Fruit fly (Drosophila melanogaster) whole organism, prepupa: Measurements from ENCODE around the gene CG31141.

ENCODE experiments used
- Blimp-1 ChIP-seq: fragments of 200-800 bp; sonication (Bioruptor generic); optimal IDR thresholded peaks from 3 replicates; lab custom pipeline; 2017; ENCODE audit warnings: missing biosample characterization, missing genetic modification characterization, mild to moderate bottlenecking, moderate library complexity, missing genetic modification reagents
- CG10631 ChIP-seq: fragments of 200-800 bp; sonication (Bioruptor generic); optimal IDR thresholded peaks from 2 replicates; lab custom pipeline; 2016; ENCODE audit warnings: missing biosample characterization, missing genetic modification characterization
- CG10669 ChIP-seq: fragments of 200-800 bp; sonication (Bioruptor generic); optimal IDR thresholded peaks from 3 replicates; lab custom pipeline; 2018; ENCODE audit warnings: missing biosample characterization, mild to moderate bottlenecking, missing genetic modification characterization, moderate library complexity
- CG11294 ChIP-seq: fragments of 200-800 bp; sonication (Bioruptor generic); IDR thresholded peaks from 2 replicates; pipeline ENCODE4 v1.3.6; 2022; ENCODE audit warnings: missing biosample characterization, missing genetic modification characterization
- CG11762 ChIP-seq: fragments of 200-800 bp; sonication (Bioruptor generic); optimal IDR thresholded peaks from 3 replicates; lab custom pipeline; 2016; ENCODE audit warnings: missing biosample characterization, missing genetic modification characterization; ENCODE audit not compliant: insufficient read depth
- CG11902 ChIP-seq: fragments of 200-800 bp; sonication (Bioruptor generic); optimal IDR thresholded peaks from 3 replicates; lab custom pipeline; 2016; ENCODE audit warnings: missing biosample characterization, missing genetic modification characterization
- CG15336 ChIP-seq: fragments of 200-800 bp; sonication (Bioruptor generic); IDR thresholded peaks from 2 replicates; pipeline ENCODE4 v1.3.6; 2022; ENCODE audit warnings: missing biosample characterization, missing genetic modification characterization
- CG1621 ChIP-seq: fragments of 200-800 bp; sonication (Bioruptor generic); optimal IDR thresholded peaks from 3 replicates; lab custom pipeline; 2018; ENCODE audit warnings: missing biosample characterization, mild to moderate bottlenecking, missing genetic modification characterization
- CG16779 ChIP-seq: fragments of 200-800 bp; sonication (Bioruptor generic); optimal IDR thresholded peaks from 3 replicates; lab custom pipeline; 2017; ENCODE audit warnings: missing biosample characterization, mild to moderate bottlenecking, missing genetic modification characterization
- CG3032 ChIP-seq: fragments of 200-800 bp; optimal IDR thresholded peaks from 2 replicates; lab custom pipeline; 2019; ENCODE audit warnings: missing biosample characterization, mild to moderate bottlenecking, missing genetic modification characterization, moderate library complexity
- CG31627 ChIP-seq: fragments of 200-800 bp; sonication (Bioruptor generic); optimal IDR thresholded peaks from 3 replicates; lab custom pipeline; 2016; ENCODE audit warnings: missing biosample characterization, missing genetic modification characterization
- CG32006 ChIP-seq: fragments of 200-800 bp; sonication (Bioruptor generic); optimal IDR thresholded peaks from 3 replicates; lab custom pipeline; 2017; ENCODE audit warnings: missing biosample characterization, mild to moderate bottlenecking, missing genetic modification characterization
- CG34406 ChIP-seq: fragments of 200-800 bp; sonication (Bioruptor generic); optimal IDR thresholded peaks from 3 replicates; lab custom pipeline; 2016; ENCODE audit warnings: missing biosample characterization, missing genetic modification characterization
- CG3919 ChIP-seq: fragments of 200-800 bp; sonication (Bioruptor generic); optimal IDR thresholded peaks from 3 replicates; lab custom pipeline; 2016; ENCODE audit warnings: missing biosample characterization, missing genetic modification characterization
- CG6163 ChIP-seq: fragments of 200-800 bp; sonication (Bioruptor generic); IDR thresholded peaks from 3 replicates; pipeline ENCODE4 v1.3.6; 2022; ENCODE audit warnings: missing biosample characterization, missing genetic modification characterization
- CG6276 ChIP-seq: fragments of 200-800 bp; sonication (Bioruptor generic); optimal IDR thresholded peaks from 2 replicates; lab custom pipeline; 2017; ENCODE audit warnings: missing biosample characterization, mild to moderate bottlenecking, missing genetic modification characterization
- CG6792 ChIP-seq: fragments of 200-800 bp; sonication (Bioruptor generic); optimal IDR thresholded peaks from 3 replicates; lab custom pipeline; 2016; ENCODE audit warnings: missing biosample characterization, missing genetic modification characterization
- CG6808 ChIP-seq: fragments of 200-800 bp; sonication (Bioruptor generic); optimal IDR thresholded peaks from 3 replicates; lab custom pipeline; 2017; ENCODE audit warnings: missing biosample characterization, missing genetic modification characterization, mild to moderate bottlenecking, moderate library complexity, missing genetic modification reagents
- CG8119 ChIP-seq: fragments of 200-800 bp; sonication (Bioruptor generic); IDR thresholded peaks from 3 replicates; pipeline ENCODE4 v1.3.6; 2022; ENCODE audit warnings: missing biosample characterization, missing genetic modification characterization
- CG8319 ChIP-seq: fragments of 200-800 bp; sonication (Bioruptor generic); optimal IDR thresholded peaks from 3 replicates; lab custom pipeline; 2016; ENCODE audit warnings: missing biosample characterization, missing genetic modification characterization
- CG8632 ChIP-seq: fragments of 200-800 bp; sonication (Bioruptor generic); optimal IDR thresholded peaks from 3 replicates; lab custom pipeline; 2016; ENCODE audit warnings: missing biosample characterization, missing genetic modification characterization
- CG9139 ChIP-seq: fragments of 200-800 bp; sonication (Bioruptor generic); optimal IDR thresholded peaks from 3 replicates; lab custom pipeline; 2017; ENCODE audit warnings: missing biosample characterization, mild to moderate bottlenecking, missing genetic modification characterization
- Eip75B ChIP-seq: fragments of 200-800 bp; sonication (Bioruptor generic); optimal IDR thresholded peaks from 3 replicates; lab custom pipeline; 2016; ENCODE audit warnings: missing biosample characterization, missing genetic modification characterization
- Eip93F ChIP-seq: fragments of 200-800 bp; sonication (Bioruptor generic); optimal IDR thresholded peaks from 2 replicates; lab custom pipeline; 2016; ENCODE audit warnings: missing biosample characterization, mild to moderate bottlenecking, missing genetic modification characterization
- Gug ChIP-seq: fragments of 200-800 bp; sonication (Bioruptor generic); IDR thresholded peaks from 2 replicates; pipeline ENCODE4 v1.3.6; 2022; ENCODE audit warnings: missing biosample characterization, missing genetic modification characterization
- Hr38 ChIP-seq: sonication (Bioruptor generic); optimal IDR thresholded peaks from 2 replicates; lab custom pipeline; 2016; ENCODE audit warnings: missing biosample characterization, missing genetic modification characterization
- Hr39 ChIP-seq: fragments of 200-800 bp; sonication (Bioruptor generic); optimal IDR thresholded peaks from 2 replicates; lab custom pipeline; 2016; ENCODE audit warnings: missing biosample characterization, missing genetic modification characterization
- Hr4 ChIP-seq: fragments of 200-800 bp; sonication (Bioruptor generic); optimal IDR thresholded peaks from 3 replicates; lab custom pipeline; 2016; ENCODE audit warnings: missing biosample characterization, missing genetic modification characterization
- Lpt ChIP-seq: fragments of 200-800 bp; sonication (Bioruptor generic); optimal IDR thresholded peaks from 3 replicates; lab custom pipeline; 2016; ENCODE audit warnings: missing biosample characterization, missing genetic modification characterization
- Met ChIP-seq: fragments of 200-800 bp; sonication (Bioruptor generic); optimal IDR thresholded peaks from 3 replicates; lab custom pipeline; 2016; ENCODE audit warnings: missing biosample characterization, missing genetic modification characterization
- OdsH ChIP-seq: fragments of 200-800 bp; sonication (Bioruptor generic); optimal IDR thresholded peaks from 3 replicates; lab custom pipeline; 2016; ENCODE audit warnings: missing biosample characterization, missing genetic modification characterization
- Smox ChIP-seq: fragments of 200-800 bp; sonication (Bioruptor generic); optimal IDR thresholded peaks from 3 replicates; lab custom pipeline; 2016; ENCODE audit warnings: missing biosample characterization, missing genetic modification characterization
- Sox14 ChIP-seq: fragments of 200-800 bp; sonication (Bioruptor generic); optimal IDR thresholded peaks from 3 replicates; lab custom pipeline; 2016; ENCODE audit warnings: missing biosample characterization, missing genetic modification characterization
- Sox15 ChIP-seq: fragments of 200-800 bp; sonication (Bioruptor generic); optimal IDR thresholded peaks from 3 replicates; lab custom pipeline; 2016; ENCODE audit warnings: missing biosample characterization, missing genetic modification characterization
- achi ChIP-seq: fragments of 200-800 bp; sonication (Bioruptor generic); optimal IDR thresholded peaks from 3 replicates; lab custom pipeline; 2016; ENCODE audit warnings: missing biosample characterization, missing genetic modification characterization
- acj6 ChIP-seq: fragments of 200-800 bp; sonication (Bioruptor generic); optimal IDR thresholded peaks from 3 replicates; lab custom pipeline; 2016; ENCODE audit warnings: missing biosample characterization, missing genetic modification characterization
- dac ChIP-seq: fragments of 200-800 bp; sonication (Bioruptor generic); optimal IDR thresholded peaks from 2 replicates; lab custom pipeline; 2017; ENCODE audit warnings: missing biosample characterization, mild to moderate bottlenecking, missing genetic modification characterization
- esn ChIP-seq: fragments of 200-800 bp; sonication (Bioruptor generic); optimal IDR thresholded peaks from 2 replicates; lab custom pipeline; 2016; ENCODE audit warnings: missing biosample characterization, mild to moderate bottlenecking, missing genetic modification characterization, moderate library complexity
- fd59A ChIP-seq: fragments of 200-800 bp; sonication (Bioruptor generic); optimal IDR thresholded peaks from 2 replicates; lab custom pipeline; 2017; ENCODE audit warnings: missing biosample characterization, mild to moderate bottlenecking, missing genetic modification characterization, missing genetic modification reagents
- fkh ChIP-seq: fragments of 200-800 bp; sonication (Bioruptor generic); optimal IDR thresholded peaks from 3 replicates; lab custom pipeline; 2017; ENCODE audit warnings: missing biosample characterization, mild to moderate bottlenecking, missing genetic modification characterization, moderate library complexity
- net ChIP-seq: fragments of 200-800 bp; sonication (Bioruptor generic); optimal IDR thresholded peaks from 3 replicates; lab custom pipeline; 2016; ENCODE audit warnings: missing biosample characterization, missing genetic modification characterization
- pdm3 ChIP-seq: fragments of 200-800 bp; sonication (Bioruptor generic); optimal IDR thresholded peaks from 3 replicates; lab custom pipeline; 2016; ENCODE audit warnings: missing biosample characterization, missing genetic modification characterization
- salr ChIP-seq, 2 experiments: fragments of 200-800 bp; sonication (Bioruptor generic); optimal IDR thresholded peaks; 3 replicates each; lab custom pipeline; 2016 to 2018; ENCODE audit warnings: missing biosample characterization in 2 of 2, missing genetic modification characterization in 2 of 2, mild to moderate bottlenecking in 1 of 2
- spab ChIP-seq: fragments of 200-800 bp; sonication (Bioruptor generic); optimal IDR thresholded peaks from 2 replicates; lab custom pipeline; 2017; ENCODE audit warnings: missing biosample characterization, mild to moderate bottlenecking, missing genetic modification characterization, missing genetic modification reagents
- ss ChIP-seq, 2 experiments: fragments of 200-800 bp; sonication (Bioruptor generic); optimal IDR thresholded peaks; 2 replicates in 1 of 2; 3 replicates in 1 of 2; lab custom pipeline; 2017 to 2018; ENCODE audit warnings: mild to moderate bottlenecking in 2 of 2, missing biosample characterization in 2 of 2, missing genetic modification characterization in 2 of 2, moderate library complexity in 1 of 2
- svp ChIP-seq: fragments of 200-800 bp; sonication (Bioruptor generic); peaks from one replicate; lab custom pipeline; 2016; ENCODE audit warnings: missing biosample characterization, missing genetic modification characterization
- topi ChIP-seq: fragments of 200-800 bp; sonication (Bioruptor generic); optimal IDR thresholded peaks from 3 replicates; lab custom pipeline; 2016; ENCODE audit warnings: missing biosample characterization, missing genetic modification characterization
- vri ChIP-seq: fragments of 200-800 bp; sonication (Bioruptor generic); optimal IDR thresholded peaks from 3 replicates; lab custom pipeline; 2016; ENCODE audit warnings: missing biosample characterization, mild to moderate bottlenecking, missing genetic modification characterization

The CG31141 gene

dm6 chr3R:23915042-23915428, 8.1 kb upstream of the CG31141 start (continued):
- TF ChIP-seq CG11762 (GFP tag; lab: Kevin White, UChicago) = peak; percentile 92
- peak; percentile 97 for TF ChIP-seq Met
- TF ChIP-seq pdm3 = peak; percentile 95
- peak; percentile 96 for TF ChIP-seq OdsH (GFP tag; lab: Kevin White, UChicago)
- peak; percentile 64 for TF ChIP-seq Gug (GFP tag; lab: Robert Waterston, UW)
- TF ChIP-seq CG11902 (GFP tag; lab: Kevin White, UChicago) = peak; percentile 94
- TF ChIP-seq CG16779 = peak; percentile 90
- TF ChIP-seq Sox15 (GFP tag; lab: Kevin White, UChicago) = peak; percentile 95
- TF ChIP-seq ss (GFP tag; optimal IDR thresholded peaks at IDR 0.05; lab: Kevin White, UChicago) = peak; percentile 88 to 97
- peak; percentile 63 for TF ChIP-seq Hr4 (GFP tag; lab: Kevin White, UChicago)
- TF ChIP-seq CG6808 (GFP tag; lab: Kevin White, UChicago) = peak; percentile 94
- TF ChIP-seq achi = peak; percentile 94
- TF ChIP-seq CG8119 (GFP tag; lab: Robert Waterston, UW) = peak; percentile 77
- peak; percentile 98 for TF ChIP-seq CG10669 (GFP tag; lab: Kevin White, UChicago)
- peak; percentile 91 for TF ChIP-seq Hr39 (GFP tag; lab: Kevin White, UChicago)
- TF ChIP-seq, all 60 proteins: peak for 57

dm6 chr3R:23915967-23916366, 7.1 kb upstream of the CG31141 start:
- TF ChIP-seq net = peak; percentile 85
- TF ChIP-seq Smox (GFP tag; lab: Kevin White, UChicago) = peak; percentile 86
- peak; percentile 89 for TF ChIP-seq CG6163 (GFP tag; lab: Robert Waterston, UW)
- TF ChIP-seq Gug (GFP tag; lab: Robert Waterston, UW) = no peak
- TF ChIP-seq CG15336 (GFP tag; lab: Robert Waterston, UW) = peak; percentile 67
- peak; percentile 71 for TF ChIP-seq vri (GFP tag; lab: Kevin White, UChicago)
- peak; percentile 69 for TF ChIP-seq Hr4 (GFP tag; lab: Kevin White, UChicago)
- TF ChIP-seq fkh (GFP tag; lab: Kevin White, UChicago) = no peak
- TF ChIP-seq Eip75B (GFP tag; lab: Kevin White, UChicago) = peak; percentile 90
- peak; percentile 87 for TF ChIP-seq OdsH (GFP tag; lab: Kevin White, UChicago)
- TF ChIP-seq pdm3 = peak; percentile 88
- TF ChIP-seq salr (GFP tag; optimal IDR thresholded peaks at IDR 0.05; lab: Kevin White, UChicago) = peak; percentile 78 to 83
- TF ChIP-seq Sox15 (GFP tag; lab: Kevin White, UChicago) = peak; percentile 80
- TF ChIP-seq CG9139 (GFP tag; lab: Kevin White, UChicago) = peak; percentile 70
- peak; percentile 44 for TF ChIP-seq Eip93F (GFP tag; lab: Kevin White, UChicago)
- TF ChIP-seq CG11294 (GFP tag; lab: Robert Waterston, UW) = no peak
- TF ChIP-seq Blimp-1 = peak; percentile 55
- peak; percentile 89 for TF ChIP-seq CG6808 (GFP tag; lab: Kevin White, UChicago)
- no peak for TF ChIP-seq Hr38
- TF ChIP-seq CG11902 (GFP tag; lab: Kevin White, UChicago) = peak; percentile 77
- peak; percentile 90 for TF ChIP-seq Sox14 (GFP tag; lab: Kevin White, UChicago)
- peak; percentile 89 for TF ChIP-seq CG3032
- TF ChIP-seq CG8632 (GFP tag; lab: Kevin White, UChicago) = peak; percentile 82
- peak; percentile 77 for TF ChIP-seq CG32006
- peak; percentile 93 for TF ChIP-seq CG10669 (GFP tag; lab: Kevin White, UChicago)
- peak; percentile 36 for TF ChIP-seq dac (GFP tag; lab: Kevin White, UChicago)
- TF ChIP-seq spab (GFP tag; lab: Kevin White, UChicago) = peak; percentile 88
- TF ChIP-seq CG31627 = peak; percentile 87
- TF ChIP-seq svp (GFP tag; lab: Kevin White, UChicago) = peak; percentile 94
- peak; percentile 91 for TF ChIP-seq topi (GFP tag; lab: Kevin White, UChicago)
- TF ChIP-seq esn = peak; percentile 90
- TF ChIP-seq CG16779 = peak; percentile 69
- TF ChIP-seq CG8119 (GFP tag; lab: Robert Waterston, UW) = peak; percentile 76
- peak; percentile 90 for TF ChIP-seq CG1621
- peak; percentile 93 for TF ChIP-seq Met
- TF ChIP-seq CG6792 (GFP tag; lab: Kevin White, UChicago) = peak; percentile 90
- peak; percentile 80 for TF ChIP-seq CG8319 (GFP tag; lab: Kevin White, UChicago)
- peak; percentile 27 for TF ChIP-seq CG6276 (GFP tag; lab: Kevin White, UChicago)
- peak; percentile 90 for TF ChIP-seq CG3919
- TF ChIP-seq CG10631 = peak; percentile 89
- peak; percentile 92 for TF ChIP-seq fd59A (GFP tag; lab: Kevin White, UChicago)
- peak; percentile 67 for TF ChIP-seq Lpt
- peak; percentile 92 for TF ChIP-seq acj6 (GFP tag; lab: Kevin White, UChicago)
- peak; percentile 86 for TF ChIP-seq CG34406
